Fruit fly (Drosophila melanogaster) whole organism, pupa: ENCODE data around the gene CG15130.

Experiments used
- CG8159 ChIP-seq: fragments of 200-800 bp; sonication (Bioruptor generic); optimal IDR thresholded peaks from 3 replicates; lab custom pipeline; 2018; ENCODE audit warnings: missing biosample characterization, mild to moderate bottlenecking, missing genetic modification characterization, moderate library complexity
- Pif1A ChIP-seq: fragments of 200-800 bp; sonication (Bioruptor generic); optimal IDR thresholded peaks from 3 replicates; lab custom pipeline; 2016; ENCODE audit warnings: missing biosample characterization, missing genetic modification characterization

DNA sequence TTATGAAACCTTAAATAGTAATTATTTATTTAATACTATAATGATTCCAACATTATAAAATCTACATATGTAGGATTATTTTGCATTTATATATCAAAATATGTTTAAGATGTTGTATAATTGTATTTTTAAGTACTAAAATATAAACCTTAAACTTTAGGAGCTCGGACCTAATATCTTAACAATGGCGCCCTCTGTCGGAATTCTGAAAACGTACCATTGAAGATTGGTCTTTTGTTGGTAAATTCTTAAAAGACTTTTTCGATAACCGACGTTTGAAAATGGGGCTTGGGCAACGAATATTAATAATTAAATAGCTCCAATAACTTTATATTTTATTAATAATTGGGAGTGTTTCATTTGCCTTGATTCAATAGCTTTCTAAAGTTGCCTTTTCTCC lies 13.4 kb upstream of the CG15130 start:
- no peak for TF ChIP-seq CG8159 (tag; lab: Kevin White, UChicago)
- TF ChIP-seq Pif1A (GFP tag; lab: Kevin White, UChicago) = no peak
